Worm (Caenorhabditis elegans) whole organism, L3 larva: ENCODE measurements around the gene F53C3.4.

Source experiments
- R02D3.7 ChIP-seq: fragments of 150-350 bp; optimal IDR thresholded peaks from 2 replicates; lab custom pipeline; 2014; ENCODE audit warnings: missing biosample characterization, missing genetic modification characterization
- ama-1 ChIP-seq: fragments of 150-350 bp; optimal IDR thresholded peaks from 2 replicates; lab custom pipeline; 2018
- ceh-9 ChIP-seq: sonication (generic microtip); optimal IDR thresholded peaks from 2 replicates; lab custom pipeline; 2018; ENCODE audit warnings: missing biosample characterization, missing genetic modification characterization
- egl-27 ChIP-seq: sonication (generic microtip); optimal IDR thresholded peaks from 4 replicates; lab custom pipeline; 2017; ENCODE audit warnings: missing biosample characterization, missing genetic modification reagents, missing genetic modification characterization
- elt-1 ChIP-seq: fragments of 150-350 bp; optimal IDR thresholded peaks from 2 replicates; lab custom pipeline; 2014; ENCODE audit warnings: missing biosample characterization, missing genetic modification characterization
- elt-3 ChIP-seq, 3 experiments: fragments of 150-350 bp in 1 of 3; sonication (generic microtip) in 2 of 3; optimal IDR thresholded peaks; 2 replicates in 2 of 3; 4 replicates in 1 of 3; lab custom pipeline; 2014 to 2017; ENCODE audit warnings: missing biosample characterization in 3 of 3, missing genetic modification characterization in 3 of 3
- lin-39 ChIP-seq: fragments of 150-350 bp; optimal IDR thresholded peaks from 2 replicates; lab custom pipeline; 2018; ENCODE audit warnings: missing biosample characterization, missing genetic modification reagents, missing genetic modification characterization
- mdl-1 ChIP-seq: fragments of 150-350 bp; optimal IDR thresholded peaks from 2 replicates; lab custom pipeline; 2014; ENCODE audit warnings: missing biosample characterization, missing genetic modification characterization
- nhr-11 ChIP-seq: fragments of 150-350 bp; optimal IDR thresholded peaks from 2 replicates; lab custom pipeline; 2014; ENCODE audit warnings: missing biosample characterization, missing genetic modification characterization
- nhr-237 ChIP-seq: fragments of 150-350 bp; optimal IDR thresholded peaks from 2 replicates; lab custom pipeline; 2014; ENCODE audit warnings: missing biosample characterization, missing genetic modification characterization
- nhr-25 ChIP-seq: sonication (generic microtip); optimal IDR thresholded peaks from 2 replicates; lab custom pipeline; 2017; ENCODE audit warnings: missing biosample characterization, missing genetic modification characterization
- skn-1 ChIP-seq: fragments of 150-350 bp; optimal IDR thresholded peaks from 2 replicates; lab custom pipeline; 2014; ENCODE audit warnings: missing biosample characterization, missing genetic modification characterization
- snpc-4 ChIP-seq: fragments of 150-350 bp; optimal IDR thresholded peaks from 2 replicates; lab custom pipeline; 2014; ENCODE audit warnings: missing biosample characterization, missing genetic modification characterization

ce11 chrII:3852654-3853053, 48.6 kb upstream of the F53C3.4 start, which contains the start of gene nhr-257:
- TF ChIP-seq nhr-237 (tag; lab: Kevin White, UChicago) (no peak), nhr-25 (no peak), skn-1 (no peak), nhr-11 (no peak), elt-1 (tag; lab: Kevin White, UChicago) (no peak), lin-39 (tag; lab: Kevin White, UChicago) (no peak), egl-27 (tag; lab: Kevin White, UChicago) (no peak), ama-1 (lab: Kevin White, UChicago) (no peak), R02D3.7 (tag; lab: Kevin White, UChicago) (no peak), elt-3 (tag; optimal IDR thresholded peaks at IDR 0.05; lab: Kevin White, UChicago) (no peak), snpc-4 (no peak), mdl-1 (no peak), ceh-9 (no peak)
